Worm (Caenorhabditis elegans) whole organism, L3 larva: Measurements from ENCODE around the gene ift-74.

Experiments used
- mdl-1 ChIP-seq: fragments of 150-350 bp; optimal IDR thresholded peaks from 2 replicates; lab custom pipeline; 2014; ENCODE audit warnings: missing biosample characterization, missing genetic modification characterization
- nhr-23 ChIP-seq: fragments of 150-350 bp; optimal IDR thresholded peaks from 2 replicates; lab custom pipeline; 2014; ENCODE audit warnings: missing biosample characterization, missing genetic modification reagents, missing genetic modification characterization
- nhr-25 ChIP-seq: sonication (generic microtip); optimal IDR thresholded peaks from 2 replicates; lab custom pipeline; 2017; ENCODE audit warnings: missing biosample characterization, missing genetic modification characterization
- unc-62 ChIP-seq: fragments of 150-350 bp; sonication (generic microtip); optimal IDR thresholded peaks from 4 replicates; lab custom pipeline; 2014; ENCODE audit warnings: missing biosample characterization, missing genetic modification reagents, missing genetic modification characterization
- ztf-11 ChIP-seq: fragments of 150-350 bp; optimal IDR thresholded peaks from 2 replicates; lab custom pipeline; 2014; ENCODE audit warnings: missing biosample characterization, missing genetic modification characterization
- ztf-4 ChIP-seq: fragments of 150-350 bp; optimal IDR thresholded peaks from 2 replicates; lab custom pipeline; 2014; ENCODE audit warnings: missing biosample characterization, missing genetic modification characterization

- no peak for TF ChIP-seq ztf-11 (tag; lab: Kevin White, UChicago)
- TF ChIP-seq ztf-4 = no peak
- TF ChIP-seq unc-62 = no peak
- no peak for TF ChIP-seq nhr-23 (tag; lab: Kevin White, UChicago)
- peak; percentile 14 for TF ChIP-seq nhr-25 (tag; lab: Kevin White, UChicago)
- no peak for TF ChIP-seq mdl-1
These were observed 3.1 kb downstream of the ift-74 start for ce11 chrII:6682918-6683317.
